Worm (Caenorhabditis elegans): ENCODE data around the gene C47E8.1.

Gene C47E8.1

ce11 chrV:14648825-14649224 is 17.0 kb upstream of the C47E8.1 start (continued):
- TF ChIP-seq nfyb-1 (GFP tag; IDR thresholded peaks at IDR 0.05), result no peak

ce11 chrV:14649929-14650328 is 15.9 kb upstream of the C47E8.1 start:
- no peak for TF ChIP-seq ceh-100 (GFP tag; IDR thresholded peaks at IDR 0.05)
- TF ChIP-seq cebp-1 (GFP tag; IDR thresholded peaks at IDR 0.05), result no peak
- TF ChIP-seq cebp-1 (tag; optimal IDR thresholded peaks at IDR 0.05), result peak; percentile 19

- TF ChIP-seq pha-4 (tag; optimal IDR thresholded peaks at IDR 0.05) (no peak), attf-3 (GFP tag; conservative IDR thresholded peaks at IDR 0.05) (no peak), Y95B8A.8 (GFP tag; IDR thresholded peaks at IDR 0.05) (no peak), efl-1 (GFP tag; optimal IDR thresholded peaks at IDR 0.05) (no peak), Y79H2A.3 (GFP tag; conservative IDR thresholded peaks at IDR 0.05) (no peak), snpc-1.3 (tag; optimal IDR thresholded peaks at IDR 0.05; ENCODE audit: insufficient read depth) (no peak), B0019.2 (GFP tag; conservative IDR thresholded peaks at IDR 0.05) (no peak), F33H1.4 (GFP tag; IDR thresholded peaks at IDR 0.05) (no peak), cebp-1 (GFP tag; IDR thresholded peaks at IDR 0.05) (no peak), cebp-1 (tag; optimal IDR thresholded peaks at IDR 0.05) (no peak), ceh-100 (GFP tag; IDR thresholded peaks at IDR 0.05) (no peak), ceh-58 (GFP tag; IDR thresholded peaks at IDR 0.05) (no peak), ztf-22 (GFP tag; optimal IDR thresholded peaks at IDR 0.05) (no peak), sea-2 (GFP tag; IDR thresholded peaks at IDR 0.05) (no peak), aptf-2 (GFP tag; conservative IDR thresholded peaks at IDR 0.05) (no peak)
Measured at ce11 chrV:14650631-14651030, 15.2 kb upstream of the C47E8.1 start.

DNA sequence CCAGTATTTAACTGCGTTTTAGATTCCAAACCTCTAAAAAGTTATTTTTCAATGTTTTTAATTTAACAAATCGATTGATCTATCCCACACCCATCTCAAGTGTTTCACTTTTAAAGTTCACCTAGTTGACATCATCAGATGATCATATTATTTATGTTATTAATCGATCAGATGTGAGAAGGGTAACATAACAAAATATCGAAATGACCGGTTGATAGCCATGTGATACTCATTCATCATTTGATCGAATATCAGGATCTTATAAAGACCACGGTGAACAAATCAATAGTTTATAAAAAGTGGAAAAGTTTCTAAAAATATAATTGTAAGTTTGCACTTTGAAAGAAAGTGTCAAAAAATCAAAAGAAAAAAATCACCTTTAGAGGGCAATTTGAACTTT is 10.1 kb upstream of the C47E8.1 start:
- TF ChIP-seq C06A6.2 (GFP tag; conservative IDR thresholded peaks at IDR 0.05), result no peak
- no peak for TF ChIP-seq akir-1 (GFP tag; optimal IDR thresholded peaks at IDR 0.05)
- no peak for TF ChIP-seq snpc-3.4 (tag; optimal IDR thresholded peaks at IDR 0.05)
- TF ChIP-seq Y67H2A.10 (GFP tag; conservative IDR thresholded peaks at IDR 0.05), result no peak
- no peak for TF ChIP-seq egl-18 (GFP tag; IDR thresholded peaks at IDR 0.05)
- TF ChIP-seq Y56A3A.18 (GFP tag; IDR thresholded peaks at IDR 0.05), result no peak
- no peak for TF ChIP-seq somi-1 (GFP tag; optimal IDR thresholded peaks at IDR 0.05)
- TF ChIP-seq lir-1 (GFP tag; conservative IDR thresholded peaks at IDR 0.05), result no peak
- no peak for TF ChIP-seq ceh-91 (GFP tag; IDR thresholded peaks at IDR 0.05)
- TF ChIP-seq F22D6.2 (tag; optimal IDR thresholded peaks at IDR 0.05), result no peak
- no peak for TF ChIP-seq F33H1.4 (GFP tag; IDR thresholded peaks at IDR 0.05)
- TF ChIP-seq dox-1 (GFP tag; IDR thresholded peaks at IDR 0.05), result no peak
- no peak for TF ChIP-seq B0035.1 (tag; optimal IDR thresholded peaks at IDR 0.05)
- TF ChIP-seq bed-2 (GFP tag; IDR thresholded peaks at IDR 0.05), result no peak

- TF ChIP-seq lin-26 (GFP tag; IDR thresholded peaks at IDR 0.05) (peak; percentile 16; the same call in 1 of the 2 replicates), ekl-4 (GFP tag; IDR thresholded peaks at IDR 0.05) (no peak)
Measured at ce11 chrV:14656970-14657369, 8.9 kb upstream of the C47E8.1 start.

- TF ChIP-seq bed-1 (GFP tag; IDR thresholded peaks at IDR 0.05), result no peak
- TF ChIP-seq ZK185.1 (tag; optimal IDR thresholded peaks at IDR 0.05; ENCODE audit: poor library complexity, severe bottlenecking), result no peak
- no peak for TF ChIP-seq efl-1 (GFP tag; optimal IDR thresholded peaks at IDR 0.05)
- no peak for TF ChIP-seq madf-6 (GFP tag; IDR thresholded peaks at IDR 0.05)
- no peak for TF ChIP-seq ama-1 (optimal IDR thresholded peaks at IDR 0.05)
- no peak for TF ChIP-seq ama-1 (GFP tag; optimal IDR thresholded peaks at IDR 0.05)
- TF ChIP-seq B0019.2 (GFP tag; conservative IDR thresholded peaks at IDR 0.05), result no peak
- no peak for TF ChIP-seq attf-3 (GFP tag; conservative IDR thresholded peaks at IDR 0.05)
- TF ChIP-seq mcd-1 (GFP tag; IDR thresholded peaks at IDR 0.05), result no peak
- TF ChIP-seq Y56A3A.18 (GFP tag; IDR thresholded peaks at IDR 0.05), result no peak
- no peak for TF ChIP-seq tbx-9 (tag; optimal IDR thresholded peaks at IDR 0.05; ENCODE audit: borderline replicate concordance)
- TF ChIP-seq snpc-1.1 (tag; optimal IDR thresholded peaks at IDR 0.05; ENCODE audit: insufficient read depth), result no peak
- TF ChIP-seq rec-8 (tag; optimal IDR thresholded peaks at IDR 0.05), result no peak
Measured at ce11 chrV:14658131-14658530, 7.7 kb upstream of the C47E8.1 start, which contains the start of gene slc-25A29. Gene slc-25A29 (minus strand): TSS chrV:14658175.

All from whole organism, young adult.